Worm (Caenorhabditis elegans): ENCODE measurements around the gene K10C2.12.
A peak's percentile ranks its signal among the peaks of the same experiment; 100 is the strongest.

The K10C2.12 gene

DNA sequence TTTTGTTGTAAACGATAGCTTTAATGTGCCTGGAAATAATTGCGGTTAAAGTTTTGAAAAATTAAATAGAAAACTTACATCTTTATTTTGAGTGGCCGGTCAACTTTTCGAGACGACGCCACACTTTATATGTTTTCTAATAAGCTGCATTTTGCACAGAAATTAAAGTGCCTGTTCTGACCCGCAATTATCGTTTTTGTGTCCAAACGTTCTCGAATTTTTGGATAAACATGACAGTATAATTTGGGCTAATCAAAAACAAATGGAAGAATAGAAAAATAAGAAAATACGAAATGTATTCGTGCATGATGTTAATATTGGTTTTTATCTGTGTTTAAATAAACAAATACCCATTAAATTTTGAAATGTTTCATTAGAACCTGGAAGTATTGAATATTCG, at the start of gene K10C2.12:
Gene K10C2.12, minus strand, starts transcription at position 101 of the 400 bp plus-strand sequence.
- TF ChIP-seq lin-39 (tag; optimal IDR thresholded peaks at IDR 0.05) = no peak
- no peak for TF ChIP-seq egl-27 (tag; optimal IDR thresholded peaks at IDR 0.05)
- TF ChIP-seq ama-1 (optimal IDR thresholded peaks at IDR 0.05) = no peak
- TF ChIP-seq nhr-23 (tag; optimal IDR thresholded peaks at IDR 0.05) = no peak

DNA sequence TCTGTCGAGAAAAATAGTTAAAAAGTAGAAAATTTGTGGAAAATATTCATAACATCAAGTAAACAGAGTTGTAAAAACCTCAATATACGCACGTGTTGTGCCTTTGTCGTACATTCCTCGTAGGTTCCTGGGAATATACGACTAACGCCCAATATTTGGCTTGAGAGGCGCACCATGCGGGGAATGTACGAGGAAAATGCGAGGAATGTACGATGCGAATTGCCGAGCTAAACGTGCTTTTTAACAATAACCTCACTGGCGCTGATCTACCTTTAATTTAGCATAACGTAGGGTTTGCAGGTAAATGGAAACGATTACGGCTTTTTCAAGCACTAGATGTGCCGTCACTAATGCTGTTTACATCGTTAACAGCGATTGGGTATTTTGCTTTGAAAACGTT, 47.9 kb upstream of the K10C2.12 start, which contains the start of gene C15B12.9:
Gene C15B12.9, plus strand, starts transcription at position 301 of the 400 bp plus-strand sequence.
- TF ChIP-seq zag-1 (tag; optimal IDR thresholded peaks at IDR 0.05) (no peak), lin-11 (tag; optimal IDR thresholded peaks at IDR 0.05) (no peak), elt-3 (tag; optimal IDR thresholded peaks at IDR 0.05) (no peak)

DNA sequence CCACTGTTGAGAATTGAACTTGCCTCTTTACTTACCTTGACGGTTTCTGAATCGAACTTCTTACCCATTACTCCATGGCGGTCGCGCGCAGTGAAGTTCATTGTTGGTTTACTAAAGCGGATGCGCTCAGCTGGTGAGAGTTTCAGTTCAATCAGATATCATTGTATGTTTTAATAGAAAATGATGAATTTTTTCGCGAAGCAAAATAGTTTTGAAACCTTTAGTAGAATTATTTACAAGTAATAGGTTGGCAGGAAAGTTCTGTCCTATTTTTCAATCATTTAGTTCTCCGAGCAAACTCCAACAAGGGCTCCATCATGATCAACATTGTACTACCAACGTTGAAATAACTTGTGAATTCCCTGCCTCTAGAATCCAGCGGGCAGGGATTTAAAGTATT, 46.9 kb upstream of the K10C2.12 start, which contains the start of gene C15B12.3:
Gene C15B12.3, minus strand, starts transcription at position 101 of the 400 bp plus-strand sequence.
- TF ChIP-seq ztf-4 (tag; optimal IDR thresholded peaks at IDR 0.05) (no peak), egl-27 (tag; optimal IDR thresholded peaks at IDR 0.05) (no peak), crh-2 (tag; optimal IDR thresholded peaks at IDR 0.05) (no peak), lsy-2 (tag; optimal IDR thresholded peaks at IDR 0.05) (no peak), ztf-1 (GFP tag; conservative IDR thresholded peaks at IDR 0.05) (no peak), aly-2 (tag; optimal IDR thresholded peaks at IDR 0.05) (no peak), unc-55 (GFP tag; optimal IDR thresholded peaks at IDR 0.05) (no peak), gmeb-1 (tag; optimal IDR thresholded peaks at IDR 0.05) (no peak), lin-39 (tag; optimal IDR thresholded peaks at IDR 0.05) (no peak), fos-1 (tag; optimal IDR thresholded peaks at IDR 0.05) (no peak), ama-1 (optimal IDR thresholded peaks at IDR 0.05) (no peak), nhr-21 (tag; optimal IDR thresholded peaks at IDR 0.05) (no peak), ceh-82 (tag; optimal IDR thresholded peaks at IDR 0.05) (no peak), nhr-12 (tag; optimal IDR thresholded peaks at IDR 0.05) (no peak), ztf-11 (tag; optimal IDR thresholded peaks at IDR 0.05) (no peak), zag-1 (tag; optimal IDR thresholded peaks at IDR 0.05) (no peak), nhr-6 (tag; optimal IDR thresholded peaks at IDR 0.05) (no peak), mab-5 (tag; optimal IDR thresholded peaks at IDR 0.05) (no peak), lin-11 (tag; optimal IDR thresholded peaks at IDR 0.05) (no peak), sma-3 (GFP tag; optimal IDR thresholded peaks at IDR 0.05) (no peak)

DNA sequence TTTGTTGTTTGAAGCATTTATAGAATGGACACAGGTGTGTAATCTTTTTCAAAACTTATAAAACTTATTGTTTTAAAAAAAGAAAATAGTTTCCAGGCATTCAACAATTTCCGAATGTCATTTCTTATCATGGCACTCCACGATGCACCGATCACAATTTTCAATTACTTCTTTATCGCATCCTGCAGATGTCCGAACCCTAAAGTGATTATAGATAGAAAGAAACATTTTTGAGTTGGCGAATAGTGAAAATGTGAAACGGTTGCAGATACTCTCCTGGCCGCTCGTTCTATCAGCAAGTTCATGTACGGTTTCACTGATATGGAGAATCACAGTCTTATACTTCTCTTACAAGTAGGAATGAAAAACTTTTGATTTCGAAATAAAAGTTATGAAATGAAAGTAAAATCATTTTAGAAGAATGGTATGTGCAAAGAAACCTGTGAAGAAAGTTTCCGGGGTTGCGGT, 42.4 kb upstream of the K10C2.12 start, which contains the start of gene C15B12.2:
Gene C15B12.2, plus strand, starts transcription at position 418 of the 468 bp plus-strand sequence.
- TF ChIP-seq skn-1 (tag; optimal IDR thresholded peaks at IDR 0.05) (no peak), fos-1 (tag; optimal IDR thresholded peaks at IDR 0.05) (peak; percentile 71), sma-9 (GFP tag; optimal IDR thresholded peaks at IDR 0.05) (peak; percentile 46), sma-9 (tag; optimal IDR thresholded peaks at IDR 0.05) (no peak), unc-55 (GFP tag; optimal IDR thresholded peaks at IDR 0.05) (no peak), crh-2 (tag; optimal IDR thresholded peaks at IDR 0.05) (peak; percentile 31)

DNA sequence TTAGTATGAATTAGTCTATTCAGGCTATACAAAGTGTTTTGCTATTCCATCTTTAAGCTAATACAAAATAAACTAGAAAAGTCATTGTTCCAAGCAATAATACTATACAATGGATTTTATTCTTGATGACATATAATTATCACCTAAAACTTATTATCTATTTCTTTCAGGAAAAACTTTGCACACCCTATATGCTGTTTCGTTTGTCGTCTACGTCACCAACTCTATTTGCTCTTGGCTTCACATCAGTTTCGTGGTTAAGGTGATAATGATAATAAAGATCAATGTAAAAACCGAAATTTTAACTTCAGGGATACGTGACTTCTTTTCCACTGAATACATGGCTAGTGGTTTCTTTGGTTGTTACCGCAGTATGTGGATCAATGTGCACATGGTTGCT, 41.9 kb upstream of the K10C2.12 start:
- no peak for TF ChIP-seq snpc-4 (tag; optimal IDR thresholded peaks at IDR 0.05)
- no peak for TF ChIP-seq nhr-237 (tag; optimal IDR thresholded peaks at IDR 0.05)
- no peak for TF ChIP-seq F13H6.1 (tag; optimal IDR thresholded peaks at IDR 0.05)
- TF ChIP-seq peb-1 (tag; optimal IDR thresholded peaks at IDR 0.05) = no peak
- TF ChIP-seq nhr-21 (tag; optimal IDR thresholded peaks at IDR 0.05) = no peak
- TF ChIP-seq ztf-11 (tag; optimal IDR thresholded peaks at IDR 0.05) = no peak
- no peak for TF ChIP-seq nhr-11 (tag; optimal IDR thresholded peaks at IDR 0.05)
- TF ChIP-seq lin-11 (tag; optimal IDR thresholded peaks at IDR 0.05) = no peak
- no peak for TF ChIP-seq mdl-1 (tag; optimal IDR thresholded peaks at IDR 0.05)
- peak; percentile 55 for TF ChIP-seq fos-1 (tag; optimal IDR thresholded peaks at IDR 0.05)
- no peak for TF ChIP-seq alr-1 (tag; optimal IDR thresholded peaks at IDR 0.05)
- TF ChIP-seq lsy-2 (tag; optimal IDR thresholded peaks at IDR 0.05) = no peak
- TF ChIP-seq R02D3.7 (tag; optimal IDR thresholded peaks at IDR 0.05) = no peak
- TF ChIP-seq zag-1 (tag; optimal IDR thresholded peaks at IDR 0.05) = no peak
- TF ChIP-seq sma-9 (GFP tag; optimal IDR thresholded peaks at IDR 0.05) = peak; percentile 34
- TF ChIP-seq sma-9 (tag; optimal IDR thresholded peaks at IDR 0.05) = no peak

DNA sequence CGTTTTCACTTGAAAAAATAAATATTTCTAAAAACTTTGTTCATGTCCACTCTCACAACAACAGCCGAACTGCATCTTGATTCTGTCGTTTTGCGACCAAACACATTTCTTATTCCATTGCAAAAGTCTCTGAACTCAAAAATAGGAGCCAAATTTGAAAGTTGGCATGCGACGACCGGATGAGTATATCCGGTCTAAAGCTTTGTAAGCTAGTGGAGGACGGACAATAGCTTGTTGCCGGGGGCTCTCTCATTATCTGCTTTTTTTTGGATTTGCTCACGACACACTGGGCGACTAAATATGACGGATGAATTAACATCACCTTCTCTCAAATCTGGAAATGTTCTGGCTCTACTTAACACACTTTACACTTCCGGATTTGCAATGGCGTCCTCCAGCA, 41.1 kb upstream of the K10C2.12 start, which contains the start of gene K04E7.1:
Gene K04E7.1, plus strand, starts transcription at position 301 of the 400 bp plus-strand sequence.
- TF ChIP-seq ceh-16 (tag; optimal IDR thresholded peaks at IDR 0.05) (no peak), alr-1 (tag; optimal IDR thresholded peaks at IDR 0.05) (no peak), blmp-1 (tag; optimal IDR thresholded peaks at IDR 0.05; ENCODE audit: insufficient read depth) (no peak)

Data from whole organism, L2 larva.